Fruit fly (Drosophila melanogaster) whole organism, embryonic: Measurements from ENCODE around the gene CG32298.
A peak's percentile ranks its signal among the peaks of the same experiment; 100 is the strongest.

Experiments used
- Blimp-1 ChIP-seq: fragments of 200-800 bp; sonication (Bioruptor generic); optimal IDR thresholded peaks from 3 replicates; lab custom pipeline; 2018; ENCODE audit warnings: missing biosample characterization, missing genetic modification characterization, mild to moderate bottlenecking, moderate library complexity, missing genetic modification reagents
- CG10267 ChIP-seq: fragments of 200-800 bp; sonication (Bioruptor generic); optimal IDR thresholded peaks from 2 replicates; lab custom pipeline; 2018; ENCODE audit warnings: missing biosample characterization, mild to moderate bottlenecking, missing genetic modification characterization, moderate library complexity
- CG11398 ChIP-seq: fragments of 200-800 bp; sonication (Bioruptor generic); optimal IDR thresholded peaks from 2 replicates; lab custom pipeline; 2016; ENCODE audit warnings: missing biosample characterization, missing genetic modification characterization
- CG12219 ChIP-seq: fragments of 200-800 bp; sonication (Bioruptor generic); optimal IDR thresholded peaks from 3 replicates; lab custom pipeline; 2018; ENCODE audit warnings: missing biosample characterization, mild to moderate bottlenecking, missing genetic modification characterization
- CG13123 ChIP-seq: fragments of 200-800 bp; sonication (Bioruptor generic); optimal IDR thresholded peaks from 2 replicates; lab custom pipeline; 2016; ENCODE audit warnings: missing biosample characterization, missing genetic modification characterization
- CG13624 ChIP-seq: fragments of 200-800 bp; sonication (Bioruptor generic); optimal IDR thresholded peaks from 2 replicates; lab custom pipeline; 2016; ENCODE audit warnings: missing biosample characterization, missing genetic modification characterization
- CG14710 ChIP-seq: fragments of 200-800 bp; sonication (Bioruptor generic); optimal IDR thresholded peaks from 3 replicates; lab custom pipeline; 2019; ENCODE audit warnings: missing biosample characterization, mild to moderate bottlenecking, missing genetic modification characterization, moderate library complexity
- CG16815 ChIP-seq: fragments of 200-800 bp; sonication (Bioruptor generic); optimal IDR thresholded peaks from 3 replicates; lab custom pipeline; 2017; ENCODE audit warnings: missing biosample characterization, mild to moderate bottlenecking, missing genetic modification characterization
- CG17328 ChIP-seq: fragments of 200-800 bp; sonication (Bioruptor generic); IDR thresholded peaks from 2 replicates; pipeline ENCODE4 v1.3.6; 2022; ENCODE audit warnings: missing biosample characterization, missing genetic modification characterization
- CG30020 ChIP-seq: fragments of 200-800 bp; optimal IDR thresholded peaks from 2 replicates; lab custom pipeline; 2019; ENCODE audit warnings: missing biosample characterization, mild to moderate bottlenecking, missing genetic modification characterization, moderate library complexity
- CG30403 ChIP-seq: fragments of 200-800 bp; sonication (Bioruptor generic); optimal IDR thresholded peaks from 3 replicates; lab custom pipeline; 2016; ENCODE audit warnings: missing biosample characterization, missing genetic modification characterization
- CG3065 ChIP-seq: fragments of 200-800 bp; sonication (Bioruptor generic); optimal IDR thresholded peaks from 2 replicates; lab custom pipeline; 2016; ENCODE audit warnings: missing biosample characterization, missing genetic modification characterization
- CG31388 ChIP-seq: fragments of 200-800 bp; sonication (Bioruptor generic); optimal IDR thresholded peaks from 2 replicates; lab custom pipeline; 2016; ENCODE audit warnings: missing biosample characterization, missing genetic modification characterization
- CG33213 ChIP-seq: fragments of 200-800 bp; sonication (Bioruptor generic); optimal IDR thresholded peaks from 3 replicates; lab custom pipeline; 2016; ENCODE audit warnings: missing biosample characterization, missing genetic modification characterization
- CG34376 ChIP-seq: fragments of 200-800 bp; sonication (Bioruptor generic); optimal IDR thresholded peaks from 2 replicates; lab custom pipeline; 2018; ENCODE audit warnings: missing biosample characterization, mild to moderate bottlenecking, missing genetic modification characterization
- CG5180 ChIP-seq: fragments of 200-800 bp; sonication (Bioruptor generic); optimal IDR thresholded peaks from 3 replicates; lab custom pipeline; 2017; ENCODE audit warnings: missing biosample characterization, missing genetic modification characterization, mild to moderate bottlenecking, moderate library complexity, missing genetic modification reagents
- CG6254 ChIP-seq: fragments of 200-800 bp; sonication (Bioruptor generic); optimal IDR thresholded peaks from 3 replicates; lab custom pipeline; 2017; ENCODE audit warnings: mild to moderate bottlenecking, missing biosample characterization, missing genetic modification reagents, missing genetic modification characterization
- CG7556 ChIP-seq: fragments of 200-800 bp; sonication (Bioruptor generic); optimal IDR thresholded peaks from 2 replicates; lab custom pipeline; 2017; ENCODE audit warnings: missing biosample characterization, mild to moderate bottlenecking, missing genetic modification characterization
- CG9215 ChIP-seq: fragments of 200-800 bp; sonication (Bioruptor generic); IDR thresholded peaks from 2 replicates; pipeline ENCODE4 v1.3.6; 2022; ENCODE audit warnings: missing biosample characterization, missing genetic modification characterization
- CTCF ChIP-seq: fragments of 200-800 bp; sonication (Bioruptor generic); optimal IDR thresholded peaks from 2 replicates; lab custom pipeline; 2017; ENCODE audit warnings: missing biosample characterization, mild to moderate bottlenecking, missing genetic modification characterization, moderate library complexity
- Drgx ChIP-seq: fragments of 200-800 bp; sonication (Bioruptor generic); IDR thresholded peaks from 2 replicates; pipeline ENCODE4 v1.3.6; 2022; ENCODE audit warnings: missing biosample characterization, missing genetic modification characterization
- HLH54F ChIP-seq: fragments of 200-800 bp; sonication (Bioruptor generic); optimal IDR thresholded peaks from 3 replicates; lab custom pipeline; 2016; ENCODE audit warnings: missing biosample characterization, missing genetic modification characterization
- HmgZ ChIP-seq: fragments of 200-800 bp; sonication (Bioruptor generic); optimal IDR thresholded peaks from 2 replicates; lab custom pipeline; 2018; ENCODE audit warnings: missing biosample characterization, mild to moderate bottlenecking, missing genetic modification characterization
- Hr51 ChIP-seq, 2 experiments: fragments of 200-800 bp; sonication (Bioruptor generic); optimal IDR thresholded peaks; 2 replicates in 1 of 2; 3 replicates in 1 of 2; lab custom pipeline; 2016 to 2018; ENCODE audit warnings: missing biosample characterization in 2 of 2, missing genetic modification characterization in 2 of 2, mild to moderate bottlenecking in 1 of 2, moderate library complexity in 1 of 2
- Hr78 ChIP-seq, 2 experiments: fragments of 200-800 bp in 1 of 2; fragments of >200 bp in 1 of 2; sonication (Bioruptor generic) in 1 of 2; optimal IDR thresholded peaks; 2 replicates each; lab custom pipeline; 2017 to 2019; ENCODE audit warnings: missing biosample characterization in 2 of 2, missing genetic modification characterization in 2 of 2, mild to moderate bottlenecking in 1 of 2, moderate library complexity in 1 of 2
- NC2α ChIP-seq: fragments of 200-800 bp; sonication (Bioruptor generic); optimal IDR thresholded peaks from 2 replicates; lab custom pipeline; 2016; ENCODE audit warnings: missing biosample characterization, missing genetic modification characterization
- NK7.1 ChIP-seq: fragments of 200-800 bp; sonication (Bioruptor generic); optimal IDR thresholded peaks from 3 replicates; lab custom pipeline; 2016; ENCODE audit warnings: missing biosample characterization, missing genetic modification characterization
- Oli ChIP-seq: fragments of 200-800 bp; sonication (Bioruptor generic); optimal IDR thresholded peaks from 2 replicates; lab custom pipeline; 2018; ENCODE audit warnings: missing biosample characterization, mild to moderate bottlenecking, missing genetic modification characterization, moderate library complexity
- Ptx1 ChIP-seq: fragments of 200-800 bp; sonication (Bioruptor generic); IDR thresholded peaks from 2 replicates; pipeline ENCODE4 v1.3.6; 2022; ENCODE audit warnings: missing biosample characterization, missing genetic modification characterization
- Side ChIP-seq: fragments of 200-800 bp; sonication (Bioruptor generic); optimal IDR thresholded peaks from 2 replicates; lab custom pipeline; 2016; ENCODE audit warnings: missing biosample characterization, missing genetic modification characterization
- Sin3A ChIP-seq: fragments of >200 bp; optimal IDR thresholded peaks from 2 replicates; lab custom pipeline; 2018
- Sox100B ChIP-seq: fragments of 200-800 bp; sonication (Bioruptor generic); optimal IDR thresholded peaks from 3 replicates; lab custom pipeline; 2018; ENCODE audit warnings: missing biosample characterization, mild to moderate bottlenecking, missing genetic modification characterization
- Stat92E ChIP-seq, 3 experiments: fragments of >200 bp in 2 of 3; fragments of 200-800 bp in 1 of 3; sonication (Bioruptor generic) in 1 of 3; optimal IDR thresholded peaks; 2 replicates each; lab custom pipeline; 2017 to 2019; ENCODE audit warnings: missing biosample characterization in 3 of 3, missing genetic modification characterization in 3 of 3, mild to moderate bottlenecking in 1 of 3, moderate library complexity in 1 of 3
- Trl ChIP-seq, 3 experiments: fragments of >200 bp in 2 of 3; fragments of 200-800 bp in 1 of 3; sonication (Bioruptor generic) in 1 of 3; optimal IDR thresholded peaks; 2 replicates in 1 of 3; 3 replicates in 2 of 3; lab custom pipeline; 2016 to 2017; ENCODE audit warnings: missing biosample characterization in 1 of 3, missing genetic modification characterization in 1 of 3
- ara ChIP-seq: fragments of 200-800 bp; sonication (Bioruptor generic); IDR thresholded peaks from 2 replicates; pipeline ENCODE4 v1.3.6; 2022; ENCODE audit warnings: missing biosample characterization, missing genetic modification characterization
- ash1 ChIP-seq: fragments of 200-800 bp; sonication (Bioruptor generic); optimal IDR thresholded peaks from 2 replicates; lab custom pipeline; 2018; ENCODE audit warnings: missing biosample characterization, mild to moderate bottlenecking, missing genetic modification characterization
- dan ChIP-seq: fragments of 200-800 bp; sonication (Bioruptor generic); IDR thresholded peaks from 2 replicates; pipeline ENCODE4 v1.3.6; 2022; ENCODE audit warnings: missing biosample characterization, missing genetic modification characterization
- dati ChIP-seq: fragments of 200-800 bp; sonication (Bioruptor generic); IDR thresholded peaks from 2 replicates; pipeline ENCODE4 v1.3.6; 2022; ENCODE audit warnings: missing biosample characterization, missing genetic modification characterization
- exex ChIP-seq: fragments of 200-800 bp; sonication (Bioruptor generic); optimal IDR thresholded peaks from 4 replicates; lab custom pipeline; 2018; ENCODE audit warnings: missing biosample characterization, mild to moderate bottlenecking, missing genetic modification characterization, moderate library complexity
- gem ChIP-seq: fragments of 200-800 bp; sonication (Bioruptor generic); optimal IDR thresholded peaks from 2 replicates; lab custom pipeline; 2019; ENCODE audit warnings: missing biosample characterization, mild to moderate bottlenecking, missing genetic modification characterization, moderate library complexity
- ken ChIP-seq: fragments of 200-800 bp; sonication (Bioruptor generic); IDR thresholded peaks from 3 replicates; pipeline ENCODE4 v1.3.6; 2022; ENCODE audit warnings: missing biosample characterization, missing genetic modification characterization
- kni ChIP-seq: fragments of 200-800 bp; sonication (Bioruptor generic); optimal IDR thresholded peaks from 3 replicates; lab custom pipeline; 2017; ENCODE audit warnings: mild to moderate bottlenecking, missing biosample characterization, missing genetic modification reagents, missing genetic modification characterization
- odd ChIP-seq: fragments of 200-800 bp; sonication (Bioruptor generic); optimal IDR thresholded peaks from 2 replicates; lab custom pipeline; 2017; ENCODE audit warnings: missing biosample characterization, mild to moderate bottlenecking, missing genetic modification characterization
- pan ChIP-seq, 4 experiments: fragments of >200 bp in 3 of 4; fragments of 200-800 bp in 1 of 4; sonication (Bioruptor generic) in 1 of 4; optimal IDR thresholded peaks in 3 of 4; IDR thresholded peaks in 1 of 4; 2 replicates each; pipeline versions ENCODE4 v1.3.6 to Lab custom; 2017 to 2022; ENCODE audit warnings: missing biosample characterization in 2 of 4, missing genetic modification characterization in 2 of 4, mixed read lengths in 1 of 4
- pho ChIP-seq: fragments of 200-800 bp; sonication (Bioruptor generic); optimal IDR thresholded peaks from 2 replicates; lab custom pipeline; 2016; ENCODE audit warnings: missing biosample characterization, missing genetic modification characterization
- pzg ChIP-seq: fragments of 200-800 bp; sonication (Bioruptor generic); optimal IDR thresholded peaks from 3 replicates; lab custom pipeline; 2018; ENCODE audit warnings: missing biosample characterization, mild to moderate bottlenecking, missing genetic modification characterization, moderate library complexity
- repo ChIP-seq: fragments of 200-800 bp; sonication (Bioruptor generic); optimal IDR thresholded peaks from 2 replicates; lab custom pipeline; 2016; ENCODE audit warnings: missing biosample characterization, missing genetic modification characterization
- trem ChIP-seq: fragments of 200-800 bp; optimal IDR thresholded peaks from 3 replicates; lab custom pipeline; 2019; ENCODE audit warnings: missing biosample characterization, mild to moderate bottlenecking, missing genetic modification characterization, moderate library complexity
- tup ChIP-seq: fragments of 200-800 bp; sonication (Bioruptor generic); optimal IDR thresholded peaks from 2 replicates; lab custom pipeline; 2016; ENCODE audit warnings: missing biosample characterization, mild to moderate bottlenecking, missing genetic modification characterization, moderate library complexity
- z ChIP-seq: fragments of 200-800 bp; sonication (Bioruptor generic); IDR thresholded peaks from 3 replicates; pipeline ENCODE4 v1.3.6; 2022; ENCODE audit warnings: missing biosample characterization, missing genetic modification characterization

CG32298 gene

DNA sequence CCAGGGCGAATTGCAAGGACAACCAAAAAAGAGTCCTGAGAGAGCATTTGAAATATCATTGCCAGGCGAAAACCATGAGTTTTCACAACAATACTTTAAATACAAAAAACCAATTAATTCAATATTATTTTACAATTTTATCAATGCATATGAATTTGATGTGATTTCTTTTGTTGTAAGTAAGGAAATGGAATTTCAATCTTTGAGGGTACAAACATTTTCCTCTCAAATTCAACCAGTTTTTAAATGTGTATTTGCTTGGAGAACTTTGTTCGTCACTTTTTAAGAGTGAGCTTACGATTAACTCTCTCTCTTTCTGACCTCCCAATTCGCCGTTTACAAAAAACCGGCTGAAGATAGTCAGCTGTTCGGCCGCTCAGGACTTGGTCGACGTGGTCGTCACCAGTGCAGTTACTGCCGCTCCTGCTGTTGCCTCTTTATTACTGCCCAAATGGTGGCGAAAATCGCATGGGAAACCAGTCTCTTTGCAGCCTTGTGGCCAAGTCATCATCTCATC, 20.8 kb upstream of the CG32298 start (continued):
- TF ChIP-seq Oli (peak; percentile 4), CG5180 (GFP tag; lab: Kevin White, UChicago) (no peak), pzg (GFP tag; lab: Kevin White, UChicago) (no peak), repo (GFP tag; lab: Kevin White, UChicago) (no peak), Trl (optimal IDR thresholded peaks at IDR 0.05; lab: Kevin White, UChicago) (peak; percentile 31 to 66), Trl (GFP tag; optimal IDR thresholded peaks at IDR 0.05; lab: Kevin White, UChicago) (no peak), CTCF (GFP tag; lab: Kevin White, UChicago) (no peak), kni (GFP tag; lab: Kevin White, UChicago) (no peak), Hr51 (GFP tag; optimal IDR thresholded peaks at IDR 0.05; lab: Kevin White, UChicago) (peak in 1 of 2 experiments; percentile 59), Blimp-1 (GFP tag; lab: Kevin White, UChicago) (peak; percentile 26), Drgx (GFP tag; lab: Robert Waterston, UW) (peak; percentile 44; the same call in 1 of the 2 replicates), Side (GFP tag; lab: Kevin White, UChicago) (no peak), HLH54F (GFP tag; lab: Kevin White, UChicago) (no peak), odd (no peak), NC2α (GFP tag; lab: Kevin White, UChicago) (no peak), CG9215 (peak; percentile 86), dati (no peak), CG13123 (GFP tag; lab: Kevin White, UChicago) (no peak), pan (optimal IDR thresholded peaks at IDR 0.05; lab: Kevin White, UChicago) (no peak), pan (GFP tag; optimal IDR thresholded peaks at IDR 0.05 in 1 of 2, IDR thresholded peaks at IDR 0.05 in 1 of 2) (peak in 1 of 2 experiments; percentile 65), CG30020 (no peak), CG14710 (tag; lab: Kevin White, UChicago) (no peak), Stat92E (GFP tag; optimal IDR thresholded peaks at IDR 0.05; lab: Kevin White, UChicago) (no peak), CG6254 (GFP tag; lab: Kevin White, UChicago) (no peak), CG7556 (GFP tag; lab: Kevin White, UChicago) (peak; percentile 67), Sox100B (GFP tag; lab: Kevin White, UChicago) (peak; percentile 36), CG33213 (GFP tag; lab: Kevin White, UChicago) (no peak), Hr78 (GFP tag; optimal IDR thresholded peaks at IDR 0.05; lab: Kevin White, UChicago) (no peak), CG10267 (tag; lab: Kevin White, UChicago) (peak; percentile 14), CG13624 (no peak), z (GFP tag; lab: Robert Waterston, UW) (no peak), CG30403 (peak; percentile 27), ara (GFP tag; lab: Robert Waterston, UW) (no peak), exex (peak; percentile 33), CG34376 (GFP tag; lab: Kevin White, UChicago) (peak; percentile 42), HmgZ (peak; percentile 24), Ptx1 (GFP tag; lab: Robert Waterston, UW) (peak; percentile 17; the same call in 1 of the 2 replicates), CG17328 (peak; percentile 10; the same call in 1 of the 2 replicates), gem (tag; lab: Kevin White, UChicago) (peak; percentile 61), dan (GFP tag; lab: Robert Waterston, UW) (no peak), CG31388 (GFP tag; lab: Kevin White, UChicago) (no peak), NK7.1 (GFP tag; lab: Kevin White, UChicago) (no peak), CG3065 (GFP tag; lab: Kevin White, UChicago) (no peak), ken (no peak), Sin3A (lab: Kevin White, UChicago) (no peak), trem (tag; lab: Kevin White, UChicago) (no peak), CG11398 (GFP tag; lab: Kevin White, UChicago) (no peak), CG16815 (GFP tag; lab: Kevin White, UChicago) (no peak), CG12219 (GFP tag; lab: Kevin White, UChicago) (peak; percentile 16), ash1 (GFP tag; lab: Kevin White, UChicago) (no peak), tup (GFP tag; lab: Kevin White, UChicago) (no peak), pho (peak; percentile 28)
